Worm (Caenorhabditis elegans): ENCODE results near the gene nhr-1.

DNA sequence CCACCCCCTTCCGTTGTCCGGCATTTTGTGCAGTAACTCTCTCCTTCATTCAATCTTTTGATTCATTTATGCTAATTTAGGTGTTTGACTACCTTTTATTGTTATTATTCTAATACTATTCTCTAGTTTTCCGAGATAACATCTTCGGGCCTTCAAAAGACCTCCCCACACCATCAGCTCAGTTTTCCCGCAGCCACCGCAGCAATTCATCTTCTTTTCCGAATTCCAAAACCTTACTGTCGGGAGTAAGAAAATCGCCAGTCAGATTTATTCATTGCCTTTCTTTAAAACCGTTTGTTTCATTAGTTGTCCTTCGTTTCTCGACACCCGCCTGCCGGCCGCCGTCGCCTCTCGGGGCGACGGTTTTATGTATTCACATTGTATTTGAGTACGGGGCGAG, 5.7 kb upstream of the nhr-1 start:
- no peak for TF ChIP-seq cog-1 (tag; optimal IDR thresholded peaks at IDR 0.05)
- TF ChIP-seq klf-2 (GFP tag; conservative IDR thresholded peaks at IDR 0.05) = no peak
